Worm (Caenorhabditis elegans): ENCODE measurements around the gene ubc-23.

- no peak for TF ChIP-seq cog-1 (tag; optimal IDR thresholded peaks at IDR 0.05)
- TF ChIP-seq T22C8.4 (GFP tag; IDR thresholded peaks at IDR 0.05) = no peak
- TF ChIP-seq med-1 (GFP tag; optimal IDR thresholded peaks at IDR 0.05; ENCODE audit: insufficient read depth) = no peak
- no peak for TF ChIP-seq klf-2 (GFP tag; conservative IDR thresholded peaks at IDR 0.05)
- no peak for TF ChIP-seq flt-1 (GFP tag; IDR thresholded peaks at IDR 0.05)
- no peak for TF ChIP-seq tab-1 (GFP tag; IDR thresholded peaks at IDR 0.05)
- no peak for TF ChIP-seq ztf-29 (GFP tag; IDR thresholded peaks at IDR 0.05)
- TF ChIP-seq ztf-23 (GFP tag; IDR thresholded peaks at IDR 0.05) = no peak
Observed at ce11 chrX:8879349-8879748, 35.3 kb downstream of the ubc-23 start, which contains the start of gene C06E2.2.
